Fruit fly (Drosophila melanogaster) whole organism, embryonic: ENCODE results near the gene CG5160.
A peak's percentile ranks its signal among the peaks of the same experiment; 100 is the strongest.

Source experiments
- ATbp ChIP-seq: fragments of 200-800 bp; sonication (Bioruptor generic); optimal IDR thresholded peaks from 2 replicates; lab custom pipeline; 2017; ENCODE audit warnings: missing biosample characterization, mild to moderate bottlenecking, missing genetic modification characterization, missing genetic modification reagents
- B-H2 ChIP-seq: fragments of 200-800 bp; sonication (Bioruptor generic); optimal IDR thresholded peaks from 2 replicates; lab custom pipeline; 2018; ENCODE audit warnings: missing biosample characterization, mild to moderate bottlenecking, missing genetic modification characterization
- Bgb ChIP-seq: fragments of 200-800 bp; sonication (Bioruptor generic); IDR thresholded peaks from 2 replicates; pipeline ENCODE4 v1.3.6; 2022; ENCODE audit warnings: missing biosample characterization, missing genetic modification characterization; ENCODE audit not compliant: partially characterized antibody
- CG10959 ChIP-seq: fragments of 200-800 bp; sonication (Bioruptor generic); IDR thresholded peaks from 2 replicates; pipeline ENCODE4 v1.3.6; 2022; ENCODE audit warnings: missing biosample characterization, missing genetic modification characterization
- CG10979 ChIP-seq: fragments of 200-800 bp; sonication (Bioruptor generic); optimal IDR thresholded peaks from 2 replicates; lab custom pipeline; 2018; ENCODE audit warnings: missing biosample characterization, mild to moderate bottlenecking, missing genetic modification characterization, moderate library complexity
- CG12104 ChIP-seq: fragments of 200-800 bp; sonication (Bioruptor generic); optimal IDR thresholded peaks from 3 replicates; lab custom pipeline; 2016; ENCODE audit warnings: missing biosample characterization, missing genetic modification characterization
- CG12236 ChIP-seq: fragments of 200-800 bp; sonication (Bioruptor generic); optimal IDR thresholded peaks from 2 replicates; lab custom pipeline; 2016; ENCODE audit warnings: missing biosample characterization, missing genetic modification characterization
- CG13775 ChIP-seq: fragments of 200-800 bp; sonication (Bioruptor generic); optimal IDR thresholded peaks from 3 replicates; lab custom pipeline; 2017; ENCODE audit warnings: missing biosample characterization, mild to moderate bottlenecking, missing genetic modification characterization
- CG14014 ChIP-seq: fragments of 200-800 bp; sonication (Bioruptor generic); IDR thresholded peaks from 2 replicates; pipeline ENCODE4 v1.3.6; 2022; ENCODE audit warnings: missing biosample characterization, missing genetic modification characterization
- CG14710 ChIP-seq: fragments of 200-800 bp; sonication (Bioruptor generic); optimal IDR thresholded peaks from 3 replicates; lab custom pipeline; 2019; ENCODE audit warnings: missing biosample characterization, mild to moderate bottlenecking, missing genetic modification characterization, moderate library complexity
- CG15011 ChIP-seq: fragments of 200-800 bp; sonication (Bioruptor generic); optimal IDR thresholded peaks from 3 replicates; lab custom pipeline; 2018; ENCODE audit warnings: missing biosample characterization, mild to moderate bottlenecking, missing genetic modification characterization
- CG1602 ChIP-seq: fragments of 200-800 bp; sonication (Bioruptor generic); optimal IDR thresholded peaks from 3 replicates; lab custom pipeline; 2016; ENCODE audit warnings: missing biosample characterization, missing genetic modification characterization
- CG16815 ChIP-seq: fragments of 200-800 bp; sonication (Bioruptor generic); optimal IDR thresholded peaks from 3 replicates; lab custom pipeline; 2017; ENCODE audit warnings: missing biosample characterization, mild to moderate bottlenecking, missing genetic modification characterization
- CG17359 ChIP-seq: fragments of 200-800 bp; sonication (Bioruptor generic); optimal IDR thresholded peaks from 3 replicates; lab custom pipeline; 2018; ENCODE audit warnings: missing biosample characterization, mild to moderate bottlenecking, missing genetic modification characterization, moderate library complexity
- CG34224 ChIP-seq: fragments of 200-800 bp; sonication (Bioruptor generic); IDR thresholded peaks from 3 replicates; pipeline ENCODE4 v1.3.6; 2022; ENCODE audit warnings: missing biosample characterization, missing genetic modification characterization; ENCODE audit not compliant: partially characterized antibody
- CG4360 ChIP-seq: fragments of 200-800 bp; sonication (Bioruptor generic); IDR thresholded peaks from 2 replicates; pipeline ENCODE4 v1.3.6; 2022; ENCODE audit warnings: missing biosample characterization, missing genetic modification characterization
- CG7556 ChIP-seq: fragments of 200-800 bp; sonication (Bioruptor generic); optimal IDR thresholded peaks from 2 replicates; lab custom pipeline; 2017; ENCODE audit warnings: missing biosample characterization, mild to moderate bottlenecking, missing genetic modification characterization
- CG7786 ChIP-seq: fragments of 200-800 bp; sonication (Bioruptor generic); optimal IDR thresholded peaks from 2 replicates; lab custom pipeline; 2016; ENCODE audit warnings: missing biosample characterization, missing genetic modification characterization
- CG9609 ChIP-seq: fragments of 200-800 bp; sonication (Bioruptor generic); optimal IDR thresholded peaks from 3 replicates; lab custom pipeline; 2016; ENCODE audit warnings: missing biosample characterization, missing genetic modification characterization
- CkIIα-i1 ChIP-seq: fragments of 200-800 bp; sonication (Bioruptor generic); IDR thresholded peaks from 2 replicates; pipeline ENCODE4 v1.3.6; 2022; ENCODE audit warnings: missing biosample characterization, missing genetic modification characterization
- D19B ChIP-seq: fragments of 200-800 bp; sonication (Bioruptor generic); optimal IDR thresholded peaks from 2 replicates; lab custom pipeline; 2017; ENCODE audit warnings: missing biosample characterization, mild to moderate bottlenecking, missing genetic modification characterization
- Dll ChIP-seq: fragments of 200-800 bp; sonication (Bioruptor generic); IDR thresholded peaks from 4 replicates; pipeline ENCODE4 v1.3.6; 2022; ENCODE audit warnings: missing biosample characterization, missing genetic modification characterization; ENCODE audit not compliant: partially characterized antibody
- Ets65A ChIP-seq: fragments of 200-800 bp; sonication (Bioruptor generic); peaks from one replicate; lab custom pipeline; 2016; ENCODE audit warnings: missing biosample characterization, missing genetic modification characterization
- HmgD ChIP-seq: fragments of 200-800 bp; sonication (Bioruptor generic); optimal IDR thresholded peaks from 3 replicates; lab custom pipeline; 2016; ENCODE audit warnings: missing biosample characterization, missing genetic modification characterization
- Lpt ChIP-seq: fragments of >200 bp; optimal IDR thresholded peaks from 2 replicates; lab custom pipeline; 2018; ENCODE audit warnings: missing biosample characterization, missing genetic modification characterization
- Mad ChIP-seq: fragments of 200-800 bp; sonication (Bioruptor generic); optimal IDR thresholded peaks from 2 replicates; lab custom pipeline; 2016; ENCODE audit warnings: missing biosample characterization, missing genetic modification characterization
- Oli ChIP-seq: fragments of 200-800 bp; sonication (Bioruptor generic); optimal IDR thresholded peaks from 2 replicates; lab custom pipeline; 2018; ENCODE audit warnings: missing biosample characterization, mild to moderate bottlenecking, missing genetic modification characterization, moderate library complexity
- Pdp1 ChIP-seq, 2 experiments: fragments of 200-800 bp; sonication (Bioruptor generic); optimal IDR thresholded peaks; 3 replicates each; lab custom pipeline; 2016; ENCODE audit warnings: missing biosample characterization in 2 of 2, missing genetic modification characterization in 2 of 2, mild to moderate bottlenecking in 1 of 2, moderate library complexity in 1 of 2
- Poxn ChIP-seq: fragments of 200-800 bp; sonication (Bioruptor generic); IDR thresholded peaks from 2 replicates; pipeline ENCODE4 v1.3.6; 2022; ENCODE audit warnings: missing biosample characterization, missing genetic modification characterization
- Scr ChIP-seq: fragments of 200-800 bp; sonication (Bioruptor generic); IDR thresholded peaks from 2 replicates; pipeline ENCODE4 v1.3.6; 2022; ENCODE audit warnings: missing biosample characterization, missing genetic modification characterization; ENCODE audit not compliant: partially characterized antibody
- Vsx1 ChIP-seq: fragments of 200-800 bp; sonication (Bioruptor generic); optimal IDR thresholded peaks from 2 replicates; lab custom pipeline; 2017; ENCODE audit warnings: missing biosample characterization, mild to moderate bottlenecking, missing genetic modification characterization, missing genetic modification reagents
- amos ChIP-seq: fragments of 200-800 bp; sonication (Bioruptor generic); IDR thresholded peaks from 2 replicates; pipeline ENCODE4 v1.3.6; 2022; ENCODE audit warnings: missing biosample characterization, missing genetic modification characterization; ENCODE audit not compliant: partially characterized antibody
- bbx ChIP-seq: fragments of 200-800 bp; sonication (Bioruptor generic); IDR thresholded peaks from 2 replicates; pipeline ENCODE4 v1.3.6; 2022; ENCODE audit warnings: missing biosample characterization, missing genetic modification characterization; ENCODE audit not compliant: partially characterized antibody
- br ChIP-seq: fragments of >200 bp; optimal IDR thresholded peaks from 2 replicates; lab custom pipeline; 2017
- da ChIP-seq: fragments of 200-800 bp; sonication (Bioruptor generic); optimal IDR thresholded peaks from 2 replicates; lab custom pipeline; 2016; ENCODE audit warnings: missing biosample characterization, missing genetic modification characterization
- dpn ChIP-seq, 2 experiments: fragments of 200-800 bp; sonication (Bioruptor generic); optimal IDR thresholded peaks; 3 replicates each; lab custom pipeline; 2016; ENCODE audit warnings: missing biosample characterization in 2 of 2, missing genetic modification characterization in 2 of 2
- fd102C ChIP-seq: fragments of 200-800 bp; sonication (Bioruptor generic); optimal IDR thresholded peaks from 2 replicates; lab custom pipeline; 2018; ENCODE audit warnings: missing biosample characterization, mild to moderate bottlenecking, missing genetic modification characterization, moderate library complexity
- gce ChIP-seq: fragments of 200-800 bp; sonication (Bioruptor generic); IDR thresholded peaks from 3 replicates; pipeline ENCODE4 v1.3.6; 2022; ENCODE audit warnings: missing biosample characterization, missing genetic modification characterization
- hb ChIP-seq: fragments of 200-800 bp; sonication (Bioruptor generic); IDR thresholded peaks from 3 replicates; pipeline ENCODE4 v1.3.6; 2022; ENCODE audit warnings: missing biosample characterization, missing genetic modification characterization; ENCODE audit not compliant: partially characterized antibody
- lilli ChIP-seq: fragments of 200-800 bp; sonication (Bioruptor generic); optimal IDR thresholded peaks from 3 replicates; lab custom pipeline; 2016; ENCODE audit warnings: missing biosample characterization, missing genetic modification characterization
- mam ChIP-seq: fragments of 200-800 bp; sonication (Bioruptor generic); optimal IDR thresholded peaks from 3 replicates; lab custom pipeline; 2016; ENCODE audit warnings: missing biosample characterization, missing genetic modification characterization
- p53 ChIP-seq: fragments of 200-800 bp; sonication (Bioruptor generic); optimal IDR thresholded peaks from 2 replicates; lab custom pipeline; 2016; ENCODE audit warnings: missing biosample characterization, missing genetic modification characterization
- ranshi ChIP-seq: fragments of 200-800 bp; sonication (Bioruptor generic); IDR thresholded peaks from 2 replicates; pipeline ENCODE4 v1.3.6; 2022; ENCODE audit warnings: missing biosample characterization, missing genetic modification characterization
- tgo ChIP-seq: fragments of 200-800 bp; sonication (Bioruptor generic); IDR thresholded peaks from 3 replicates; pipeline ENCODE4 v1.3.6; 2022; ENCODE audit warnings: missing biosample characterization, missing genetic modification characterization
- tll ChIP-seq, 2 experiments: fragments of 200-800 bp in 1 of 2; fragments of >200 bp in 1 of 2; sonication (Bioruptor generic) in 1 of 2; optimal IDR thresholded peaks; 2 replicates each; lab custom pipeline; 2017 to 2019; ENCODE audit warnings: missing biosample characterization in 2 of 2, missing genetic modification characterization in 2 of 2, mild to moderate bottlenecking in 1 of 2, moderate library complexity in 1 of 2
- unpg ChIP-seq: fragments of 200-800 bp; sonication (Bioruptor generic); optimal IDR thresholded peaks from 3 replicates; lab custom pipeline; 2018; ENCODE audit warnings: missing biosample characterization, mild to moderate bottlenecking, missing genetic modification characterization, moderate library complexity
- usp ChIP-seq: fragments of >200 bp; optimal IDR thresholded peaks from 2 replicates; lab custom pipeline; 2017; ENCODE audit warnings: missing biosample characterization, missing genetic modification characterization
- wdn ChIP-seq: fragments of 200-800 bp; sonication (Bioruptor generic); IDR thresholded peaks from 2 replicates; pipeline ENCODE4 v1.3.6; 2022; ENCODE audit warnings: missing biosample characterization, missing genetic modification characterization

The CG5160 gene

dm6 chr2L:7420305-7421287 is 22.0 kb upstream of the CG5160 start (continued):
- TF ChIP-seq tgo (GFP tag; lab: Robert Waterston, UW) = peak; percentile 63
- TF ChIP-seq CkIIα-i1 (GFP tag; lab: Robert Waterston, UW) = 0 out of 2 replicates have a peak, but pooled peaks have one; percentile 4
- peak; percentile 56 for TF ChIP-seq CG15011 (GFP tag; lab: Kevin White, UChicago)
- TF ChIP-seq Lpt = no peak
- TF ChIP-seq hb (GFP tag; lab: Robert Waterston, UW) = no peak
- TF ChIP-seq CG12104 (GFP tag; lab: Kevin White, UChicago) = no peak
- peak; percentile 72 for TF ChIP-seq wdn (GFP tag; lab: Robert Waterston, UW)
- peak; percentile 79 for TF ChIP-seq CG4360 (GFP tag; lab: Robert Waterston, UW)
- peak; percentile 2 to 45 for TF ChIP-seq Pdp1 (GFP tag; optimal IDR thresholded peaks at IDR 0.05; lab: Kevin White, UChicago)
- TF ChIP-seq ATbp (GFP tag; lab: Kevin White, UChicago) = peak; percentile 57
- no peak for TF ChIP-seq CG34224
- TF ChIP-seq CG9609 = peak; percentile 76
- peak; percentile 85 for TF ChIP-seq CG14014 (GFP tag; lab: Robert Waterston, UW)
- peak; percentile 88 for TF ChIP-seq mam (GFP tag; lab: Kevin White, UChicago)
- TF ChIP-seq CG7556 (GFP tag; lab: Kevin White, UChicago) = peak; percentile 78
- TF ChIP-seq bbx = no peak
- peak; percentile 19 for TF ChIP-seq da (GFP tag; lab: Kevin White, UChicago)
- peak; percentile 82 for TF ChIP-seq CG7786 (GFP tag; lab: Kevin White, UChicago)
- peak; percentile 8 for TF ChIP-seq CG14710 (tag; lab: Kevin White, UChicago)
- peak; percentile 29; the same call in 1 of the 2 replicates for TF ChIP-seq Poxn
- peak; percentile 82 for TF ChIP-seq ranshi (GFP tag; lab: Robert Waterston, UW)
- no peak for TF ChIP-seq CG1602 (GFP tag; lab: Kevin White, UChicago)
- TF ChIP-seq dpn (GFP tag; optimal IDR thresholded peaks at IDR 0.05; lab: Kevin White, UChicago) = peak; percentile 30 to 63
- peak; percentile 90 for TF ChIP-seq lilli (GFP tag; lab: Kevin White, UChicago)
- peak; percentile 91 for TF ChIP-seq Ets65A (GFP tag; lab: Kevin White, UChicago)
- TF ChIP-seq br (lab: Kevin White, UChicago) = no peak
- no peak for TF ChIP-seq CG16815 (GFP tag; lab: Kevin White, UChicago)
- TF ChIP-seq CG10979 (tag; lab: Kevin White, UChicago) = peak; percentile 44
- TF ChIP-seq unpg (GFP tag; lab: Kevin White, UChicago) = peak; percentile 10
- no peak for TF ChIP-seq Mad (GFP tag; lab: Kevin White, UChicago)
- TF ChIP-seq Oli = peak; percentile 50
- TF ChIP-seq Vsx1 (GFP tag; lab: Kevin White, UChicago) = no peak
- peak; percentile 49 for TF ChIP-seq CG17359 (tag; lab: Kevin White, UChicago)
- TF ChIP-seq Bgb (GFP tag; lab: Robert Waterston, UW) = no peak
- no peak for TF ChIP-seq amos (GFP tag; lab: Robert Waterston, UW)
- TF ChIP-seq gce (GFP tag; lab: Robert Waterston, UW) = no peak
- no peak for TF ChIP-seq tll (GFP tag; optimal IDR thresholded peaks at IDR 0.05; lab: Kevin White, UChicago)
- TF ChIP-seq HmgD = no peak
- no peak for TF ChIP-seq Dll (GFP tag; lab: Robert Waterston, UW)
- no peak for TF ChIP-seq fd102C (GFP tag; lab: Kevin White, UChicago)
- TF ChIP-seq CG12236 (GFP tag; lab: Kevin White, UChicago) = no peak
- peak; percentile 40; the same call in 1 of the 2 replicates for TF ChIP-seq CG10959 (GFP tag; lab: Robert Waterston, UW)
- TF ChIP-seq D19B = peak; percentile 54
- no peak for TF ChIP-seq B-H2
- TF ChIP-seq CG13775 = peak; percentile 51
- no peak for TF ChIP-seq Scr (GFP tag; lab: Robert Waterston, UW)
- TF ChIP-seq p53 (GFP tag; lab: Kevin White, UChicago) = no peak
- no peak for TF ChIP-seq usp (GFP tag; lab: Kevin White, UChicago)
